Worm (Caenorhabditis elegans): Measurements from ENCODE around the gene srh-282.

ce11 chrIV:275146-275545 lies 1.9 kb upstream of the srh-282 start:
- no peak for TF ChIP-seq nfyb-1 (GFP tag; IDR thresholded peaks at IDR 0.05)
- no peak for TF ChIP-seq let-607 (tag; optimal IDR thresholded peaks at IDR 0.05)
- no peak for TF ChIP-seq Y53G8AR.9 (GFP tag; conservative IDR thresholded peaks at IDR 0.05)
- TF ChIP-seq Y53F4B.3 (GFP tag; IDR thresholded peaks at IDR 0.05): no peak
- TF ChIP-seq egl-18 (GFP tag; IDR thresholded peaks at IDR 0.05): no peak
- no peak for TF ChIP-seq ztf-18 (tag; optimal IDR thresholded peaks at IDR 0.05)
- TF ChIP-seq ceh-91 (GFP tag; IDR thresholded peaks at IDR 0.05): no peak
- no peak for TF ChIP-seq B0035.1 (tag; optimal IDR thresholded peaks at IDR 0.05)
- no peak for TF ChIP-seq gei-17 (GFP tag; optimal IDR thresholded peaks at IDR 0.05)
- no peak for TF ChIP-seq efl-1 (GFP tag; optimal IDR thresholded peaks at IDR 0.05)

Measured in whole organism, young adult.